Worm (Caenorhabditis elegans): Measurements from ENCODE around the gene dhs-18.
A peak's percentile ranks its signal among the peaks of the same experiment; 100 is the strongest.

Gene dhs-18

DNA sequence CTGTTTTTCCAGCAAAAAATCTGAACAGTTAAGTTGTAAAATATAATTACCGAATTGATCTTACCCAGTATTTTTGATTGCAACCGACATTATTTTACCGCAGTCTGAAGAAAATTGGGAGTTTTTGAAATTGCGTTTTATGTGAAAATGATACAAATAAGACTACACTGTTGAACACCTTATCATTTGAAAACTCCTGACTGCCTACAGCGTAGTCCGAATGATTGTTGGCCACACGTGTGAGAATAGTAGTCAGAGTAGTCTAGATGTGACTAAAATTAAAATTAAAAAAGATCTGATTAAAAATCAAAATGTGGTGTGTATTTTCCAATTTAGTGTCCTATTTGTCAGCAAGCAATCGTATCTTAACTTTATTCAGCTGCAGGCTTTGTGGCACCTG is at the start of gene dhs-18:
TSS of gene dhs-18 (minus strand) at position 104 of the 400 bp plus-strand sequence.
- no peak for TF ChIP-seq ceh-82 (tag; optimal IDR thresholded peaks at IDR 0.05)
- TF ChIP-seq dve-1 (tag; optimal IDR thresholded peaks at IDR 0.05; ENCODE audit: insufficient read depth), result peak; percentile 9
- peak; percentile 96 for TF ChIP-seq nhr-28 (tag; optimal IDR thresholded peaks at IDR 0.05)
- TF ChIP-seq dmd-6 (GFP tag; IDR thresholded peaks at IDR 0.05), result peak; percentile 46
- peak; percentile 11 for TF ChIP-seq hlh-11 (tag; optimal IDR thresholded peaks at IDR 0.05)
- TF ChIP-seq pqm-1 (tag; optimal IDR thresholded peaks at IDR 0.05), result peak; percentile 42
- peak; percentile 67 for TF ChIP-seq nhr-77 (tag; optimal IDR thresholded peaks at IDR 0.05)
- no peak for TF ChIP-seq Y75B8A.6 (GFP tag; IDR thresholded peaks at IDR 0.05)
- no peak for TF ChIP-seq mxl-3 (GFP tag; optimal IDR thresholded peaks at IDR 0.05)
- TF ChIP-seq unc-62 (GFP tag; optimal IDR thresholded peaks at IDR 0.05 in 1 of 2), result peak in 1 of 2 experiments; percentile 66
- TF ChIP-seq unc-62 (tag; optimal IDR thresholded peaks at IDR 0.05), result no peak
- peak in 1 of 2 experiments; percentile 53 for TF ChIP-seq mdl-1 (tag; optimal IDR thresholded peaks at IDR 0.05)
- TF ChIP-seq hlh-30 (tag; optimal IDR thresholded peaks at IDR 0.05; ENCODE audit: insufficient read depth), result peak; percentile 23

DNA sequence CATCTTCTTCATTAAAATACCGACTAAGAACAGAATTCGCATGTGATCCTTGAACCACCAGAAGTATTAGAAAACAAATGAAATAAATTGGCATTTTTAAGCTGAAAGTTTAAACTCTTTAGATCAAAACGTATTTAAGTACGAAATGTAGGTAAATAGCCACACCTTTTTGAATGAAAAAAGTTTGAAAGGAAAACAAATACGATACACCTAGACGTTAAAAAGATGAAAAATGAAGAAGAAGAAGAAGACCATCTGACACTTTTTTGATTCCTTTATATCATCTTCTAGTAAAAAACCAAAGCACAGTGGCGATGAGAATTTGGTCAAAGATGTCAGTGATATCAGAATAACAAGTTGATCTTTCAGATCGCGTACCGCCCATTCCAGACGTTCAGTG is 49.2 kb upstream of the dhs-18 start, which contains the start of gene Y42A5A.3:
TSS of gene Y42A5A.3 (minus strand) at position 101 of the 400 bp plus-strand sequence.
- TF ChIP-seq lin-29 (GFP tag; IDR thresholded peaks at IDR 0.05) (no peak), lin-15B (tag; optimal IDR thresholded peaks at IDR 0.05) (no peak), dmd-9 (GFP tag; IDR thresholded peaks at IDR 0.05) (no peak), lin-13 (GFP tag; optimal IDR thresholded peaks at IDR 0.05) (no peak), pqm-1 (tag; optimal IDR thresholded peaks at IDR 0.05) (no peak), dmd-8 (GFP tag; IDR thresholded peaks at IDR 0.05) (no peak), lin-1 (GFP tag; IDR thresholded peaks at IDR 0.05) (no peak), skn-1 (tag; optimal IDR thresholded peaks at IDR 0.05) (no peak), attf-4 (tag; optimal IDR thresholded peaks at IDR 0.05) (no peak), lin-38 (GFP tag; IDR thresholded peaks at IDR 0.05) (no peak), nhr-25 (tag; optimal IDR thresholded peaks at IDR 0.05; ENCODE audit: borderline replicate concordance, insufficient read depth) (no peak), nhr-11 (tag; optimal IDR thresholded peaks at IDR 0.05) (no peak), lsy-2 (tag; optimal IDR thresholded peaks at IDR 0.05) (no peak), nhr-76 (tag; optimal IDR thresholded peaks at IDR 0.05) (no peak), F10B5.3 (tag; optimal IDR thresholded peaks at IDR 0.05) (no peak), duxl-1 (tag; optimal IDR thresholded peaks at IDR 0.05; ENCODE audit: poor library complexity) (no peak), snpc-1.2 (GFP tag; IDR thresholded peaks at IDR 0.05) (no peak)

DNA sequence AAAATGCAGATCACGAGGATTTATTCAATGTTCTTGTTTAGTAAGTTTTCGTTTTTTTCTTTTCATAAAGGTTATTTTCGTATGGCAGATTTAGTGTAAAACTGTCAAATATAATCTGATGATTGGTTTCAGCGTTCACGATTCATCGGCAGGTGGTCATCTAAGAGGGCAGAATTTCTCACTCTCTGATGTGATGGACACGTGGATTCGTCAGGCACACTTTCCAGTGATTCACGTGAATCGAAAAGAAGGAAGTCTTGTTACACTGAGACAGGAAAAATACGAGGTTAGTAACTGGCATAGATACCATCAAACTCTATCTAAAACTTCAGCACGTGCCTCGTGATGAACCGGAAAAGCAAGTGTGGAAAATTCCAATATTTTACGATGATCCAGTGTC is 48.1 kb upstream of the dhs-18 start:
- TF ChIP-seq T26A8.4 (GFP tag; IDR thresholded peaks at IDR 0.05), result 0 out of 2 replicates have a peak, but pooled peaks have one; percentile 26
- TF ChIP-seq D1046.2 (GFP tag; IDR thresholded peaks at IDR 0.05), result no peak
- no peak for TF ChIP-seq daf-16 (GFP tag; optimal IDR thresholded peaks at IDR 0.05)
- no peak for TF ChIP-seq daf-16 (tag; optimal IDR thresholded peaks at IDR 0.05)
- TF ChIP-seq ces-1 (GFP tag; optimal IDR thresholded peaks at IDR 0.05), result no peak
- TF ChIP-seq pqm-1 (tag; optimal IDR thresholded peaks at IDR 0.05), result no peak
- TF ChIP-seq pha-4 (GFP tag; IDR thresholded peaks at IDR 0.05), result no peak
- TF ChIP-seq pha-4 (tag; optimal IDR thresholded peaks at IDR 0.05), result no peak
- no peak for TF ChIP-seq mes-2 (tag; optimal IDR thresholded peaks at IDR 0.05; ENCODE audit: poor library complexity, severe bottlenecking)
- TF ChIP-seq set-16 (GFP tag; IDR thresholded peaks at IDR 0.05), result no peak
- TF ChIP-seq ztf-11 (tag; optimal IDR thresholded peaks at IDR 0.05), result no peak
- no peak for TF ChIP-seq lin-13 (GFP tag; optimal IDR thresholded peaks at IDR 0.05)
- TF ChIP-seq tag-97 (GFP tag; IDR thresholded peaks at IDR 0.05), result no peak
- TF ChIP-seq nhr-10 (tag; optimal IDR thresholded peaks at IDR 0.05), result no peak
- TF ChIP-seq lin-38 (GFP tag; IDR thresholded peaks at IDR 0.05), result no peak
- no peak for TF ChIP-seq rbr-2 (tag; optimal IDR thresholded peaks at IDR 0.05)
- TF ChIP-seq F37D6.2 (tag; optimal IDR thresholded peaks at IDR 0.05), result no peak
- TF ChIP-seq snpc-4 (tag; optimal IDR thresholded peaks at IDR 0.05), result no peak
- TF ChIP-seq egl-43 (GFP tag; IDR thresholded peaks at IDR 0.05), result no peak
- TF ChIP-seq nhr-6 (tag; optimal IDR thresholded peaks at IDR 0.05), result peak; percentile 26
- no peak for TF ChIP-seq zfp-3 (GFP tag; conservative IDR thresholded peaks at IDR 0.05)
- TF ChIP-seq nhr-237 (tag; optimal IDR thresholded peaks at IDR 0.05), result no peak
- TF ChIP-seq Y48G9A.11 (GFP tag; IDR thresholded peaks at IDR 0.05), result no peak
- no peak for TF ChIP-seq dmd-8 (GFP tag; IDR thresholded peaks at IDR 0.05)
- no peak for TF ChIP-seq hif-1 (tag; optimal IDR thresholded peaks at IDR 0.05)
- TF ChIP-seq dmd-9 (GFP tag; IDR thresholded peaks at IDR 0.05), result no peak
